Worm (Caenorhabditis elegans): ENCODE results near the gene F21G4.6.

DNA sequence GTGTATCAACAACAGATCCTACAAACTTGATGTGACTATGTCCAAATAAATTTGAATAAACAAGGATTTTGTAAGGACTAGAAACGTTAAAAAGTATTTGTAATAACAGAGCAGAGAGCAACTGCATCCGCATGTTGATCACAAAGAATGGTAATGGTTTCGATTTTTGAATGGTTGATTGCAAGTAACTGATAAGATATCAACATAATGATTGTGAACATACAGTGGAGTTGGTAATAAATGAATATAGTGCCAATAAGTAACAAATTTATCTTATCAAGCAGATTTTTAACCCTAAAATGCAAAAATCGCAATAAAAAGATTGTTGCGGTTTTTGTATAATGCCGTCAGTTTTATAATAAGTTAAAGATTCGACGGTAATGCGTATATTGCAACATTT is 7.7 kb upstream of the F21G4.6 start, which contains the start of gene ugt-23:
- TF ChIP-seq him-1 (tag; optimal IDR thresholded peaks at IDR 0.05) (no peak), dao-5 (tag; optimal IDR thresholded peaks at IDR 0.05) (no peak)

Measured in whole organism, L4/young adult.